Fruit fly (Drosophila melanogaster) whole organism, prepupa: ENCODE measurements around the gene CG46313.

ENCODE experiments used
- CG10631 ChIP-seq: fragments of 200-800 bp; sonication (Bioruptor generic); optimal IDR thresholded peaks from 2 replicates; lab custom pipeline; 2016; ENCODE audit warnings: missing biosample characterization, missing genetic modification characterization
- CG10669 ChIP-seq: fragments of 200-800 bp; sonication (Bioruptor generic); optimal IDR thresholded peaks from 3 replicates; lab custom pipeline; 2018; ENCODE audit warnings: missing biosample characterization, mild to moderate bottlenecking, missing genetic modification characterization, moderate library complexity
- CG11762 ChIP-seq: fragments of 200-800 bp; sonication (Bioruptor generic); optimal IDR thresholded peaks from 3 replicates; lab custom pipeline; 2016; ENCODE audit warnings: missing biosample characterization, missing genetic modification characterization; ENCODE audit not compliant: insufficient read depth
- CG11902 ChIP-seq: fragments of 200-800 bp; sonication (Bioruptor generic); optimal IDR thresholded peaks from 3 replicates; lab custom pipeline; 2016; ENCODE audit warnings: missing biosample characterization, missing genetic modification characterization
- CG15336 ChIP-seq: fragments of 200-800 bp; sonication (Bioruptor generic); IDR thresholded peaks from 2 replicates; pipeline ENCODE4 v1.3.6; 2022; ENCODE audit warnings: missing biosample characterization, missing genetic modification characterization
- CG3032 ChIP-seq: fragments of 200-800 bp; optimal IDR thresholded peaks from 2 replicates; lab custom pipeline; 2019; ENCODE audit warnings: missing biosample characterization, mild to moderate bottlenecking, missing genetic modification characterization, moderate library complexity
- CG31627 ChIP-seq: fragments of 200-800 bp; sonication (Bioruptor generic); optimal IDR thresholded peaks from 3 replicates; lab custom pipeline; 2016; ENCODE audit warnings: missing biosample characterization, missing genetic modification characterization
- CG32006 ChIP-seq: fragments of 200-800 bp; sonication (Bioruptor generic); optimal IDR thresholded peaks from 3 replicates; lab custom pipeline; 2017; ENCODE audit warnings: missing biosample characterization, mild to moderate bottlenecking, missing genetic modification characterization
- CG3919 ChIP-seq: fragments of 200-800 bp; sonication (Bioruptor generic); optimal IDR thresholded peaks from 3 replicates; lab custom pipeline; 2016; ENCODE audit warnings: missing biosample characterization, missing genetic modification characterization
- CG4318 ChIP-seq: fragments of 200-800 bp; sonication (Bioruptor generic); optimal IDR thresholded peaks from 3 replicates; lab custom pipeline; 2017; ENCODE audit warnings: missing biosample characterization, mild to moderate bottlenecking, missing genetic modification characterization
- CG6276 ChIP-seq: fragments of 200-800 bp; sonication (Bioruptor generic); optimal IDR thresholded peaks from 2 replicates; lab custom pipeline; 2017; ENCODE audit warnings: missing biosample characterization, mild to moderate bottlenecking, missing genetic modification characterization
- CG6792 ChIP-seq: fragments of 200-800 bp; sonication (Bioruptor generic); optimal IDR thresholded peaks from 3 replicates; lab custom pipeline; 2016; ENCODE audit warnings: missing biosample characterization, missing genetic modification characterization
- CG6808 ChIP-seq: fragments of 200-800 bp; sonication (Bioruptor generic); optimal IDR thresholded peaks from 3 replicates; lab custom pipeline; 2017; ENCODE audit warnings: missing biosample characterization, missing genetic modification characterization, mild to moderate bottlenecking, moderate library complexity, missing genetic modification reagents
- CG6854 ChIP-seq: fragments of 200-800 bp; sonication (Bioruptor generic); optimal IDR thresholded peaks from 2 replicates; lab custom pipeline; 2017; ENCODE audit warnings: missing biosample characterization, mild to moderate bottlenecking, missing genetic modification characterization
- CG8119 ChIP-seq: fragments of 200-800 bp; sonication (Bioruptor generic); IDR thresholded peaks from 3 replicates; pipeline ENCODE4 v1.3.6; 2022; ENCODE audit warnings: missing biosample characterization, missing genetic modification characterization
- CG8319 ChIP-seq: fragments of 200-800 bp; sonication (Bioruptor generic); optimal IDR thresholded peaks from 3 replicates; lab custom pipeline; 2016; ENCODE audit warnings: missing biosample characterization, missing genetic modification characterization
- CG8632 ChIP-seq: fragments of 200-800 bp; sonication (Bioruptor generic); optimal IDR thresholded peaks from 3 replicates; lab custom pipeline; 2016; ENCODE audit warnings: missing biosample characterization, missing genetic modification characterization
- CG9139 ChIP-seq: fragments of 200-800 bp; sonication (Bioruptor generic); optimal IDR thresholded peaks from 3 replicates; lab custom pipeline; 2017; ENCODE audit warnings: missing biosample characterization, mild to moderate bottlenecking, missing genetic modification characterization
- Eip75B ChIP-seq: fragments of 200-800 bp; sonication (Bioruptor generic); optimal IDR thresholded peaks from 3 replicates; lab custom pipeline; 2016; ENCODE audit warnings: missing biosample characterization, missing genetic modification characterization
- Eip78C ChIP-seq: fragments of 200-800 bp; sonication (Bioruptor generic); peaks from one replicate; lab custom pipeline; 2016; ENCODE audit warnings: missing biosample characterization, missing genetic modification characterization
- Ets21C ChIP-seq: fragments of 200-800 bp; sonication (Bioruptor generic); optimal IDR thresholded peaks from 3 replicates; lab custom pipeline; 2016; ENCODE audit warnings: missing biosample characterization, missing genetic modification characterization
- Ets96B ChIP-seq: fragments of 200-800 bp; optimal IDR thresholded peaks from 2 replicates; lab custom pipeline; 2019; ENCODE audit warnings: missing biosample characterization, mild to moderate bottlenecking, missing genetic modification characterization, moderate library complexity
- Gug ChIP-seq: fragments of 200-800 bp; sonication (Bioruptor generic); IDR thresholded peaks from 2 replicates; pipeline ENCODE4 v1.3.6; 2022; ENCODE audit warnings: missing biosample characterization, missing genetic modification characterization
- Hr38 ChIP-seq: sonication (Bioruptor generic); optimal IDR thresholded peaks from 2 replicates; lab custom pipeline; 2016; ENCODE audit warnings: missing biosample characterization, missing genetic modification characterization
- Hr39 ChIP-seq: fragments of 200-800 bp; sonication (Bioruptor generic); optimal IDR thresholded peaks from 2 replicates; lab custom pipeline; 2016; ENCODE audit warnings: missing biosample characterization, missing genetic modification characterization
- Hr4 ChIP-seq: fragments of 200-800 bp; sonication (Bioruptor generic); optimal IDR thresholded peaks from 3 replicates; lab custom pipeline; 2016; ENCODE audit warnings: missing biosample characterization, missing genetic modification characterization
- Lpt ChIP-seq: fragments of 200-800 bp; sonication (Bioruptor generic); optimal IDR thresholded peaks from 3 replicates; lab custom pipeline; 2016; ENCODE audit warnings: missing biosample characterization, missing genetic modification characterization
- Sox102F ChIP-seq: fragments of 200-800 bp; sonication (Bioruptor generic); optimal IDR thresholded peaks from 2 replicates; lab custom pipeline; 2016; ENCODE audit warnings: missing biosample characterization, mild to moderate bottlenecking, missing genetic modification characterization
- Sox14 ChIP-seq: fragments of 200-800 bp; sonication (Bioruptor generic); optimal IDR thresholded peaks from 3 replicates; lab custom pipeline; 2016; ENCODE audit warnings: missing biosample characterization, missing genetic modification characterization
- Sox15 ChIP-seq: fragments of 200-800 bp; sonication (Bioruptor generic); optimal IDR thresholded peaks from 3 replicates; lab custom pipeline; 2016; ENCODE audit warnings: missing biosample characterization, missing genetic modification characterization
- achi ChIP-seq: fragments of 200-800 bp; sonication (Bioruptor generic); optimal IDR thresholded peaks from 3 replicates; lab custom pipeline; 2016; ENCODE audit warnings: missing biosample characterization, missing genetic modification characterization
- acj6 ChIP-seq: fragments of 200-800 bp; sonication (Bioruptor generic); optimal IDR thresholded peaks from 3 replicates; lab custom pipeline; 2016; ENCODE audit warnings: missing biosample characterization, missing genetic modification characterization
- cyc ChIP-seq: fragments of 200-800 bp; sonication (Bioruptor generic); optimal IDR thresholded peaks from 3 replicates; lab custom pipeline; 2016; ENCODE audit warnings: missing biosample characterization, missing genetic modification characterization
- dac ChIP-seq: fragments of 200-800 bp; sonication (Bioruptor generic); optimal IDR thresholded peaks from 2 replicates; lab custom pipeline; 2017; ENCODE audit warnings: missing biosample characterization, mild to moderate bottlenecking, missing genetic modification characterization
- eg ChIP-seq: fragments of 200-800 bp; sonication (Bioruptor generic); IDR thresholded peaks from 3 replicates; pipeline ENCODE4 v1.3.6; 2022; ENCODE audit warnings: missing biosample characterization, missing genetic modification characterization
- esn ChIP-seq: fragments of 200-800 bp; sonication (Bioruptor generic); optimal IDR thresholded peaks from 2 replicates; lab custom pipeline; 2016; ENCODE audit warnings: missing biosample characterization, mild to moderate bottlenecking, missing genetic modification characterization, moderate library complexity
- fd59A ChIP-seq: fragments of 200-800 bp; sonication (Bioruptor generic); optimal IDR thresholded peaks from 2 replicates; lab custom pipeline; 2017; ENCODE audit warnings: missing biosample characterization, mild to moderate bottlenecking, missing genetic modification characterization, missing genetic modification reagents
- lz ChIP-seq: fragments of 200-800 bp; sonication (Bioruptor generic); optimal IDR thresholded peaks from 3 replicates; lab custom pipeline; 2016; ENCODE audit warnings: missing biosample characterization, missing genetic modification characterization
- net ChIP-seq: fragments of 200-800 bp; sonication (Bioruptor generic); optimal IDR thresholded peaks from 3 replicates; lab custom pipeline; 2016; ENCODE audit warnings: missing biosample characterization, missing genetic modification characterization
- pdm3 ChIP-seq: fragments of 200-800 bp; sonication (Bioruptor generic); optimal IDR thresholded peaks from 3 replicates; lab custom pipeline; 2016; ENCODE audit warnings: missing biosample characterization, missing genetic modification characterization
- salr ChIP-seq, 2 experiments: fragments of 200-800 bp; sonication (Bioruptor generic); optimal IDR thresholded peaks; 3 replicates each; lab custom pipeline; 2016 to 2018; ENCODE audit warnings: missing biosample characterization in 2 of 2, missing genetic modification characterization in 2 of 2, mild to moderate bottlenecking in 1 of 2
- ss ChIP-seq, 2 experiments: fragments of 200-800 bp; sonication (Bioruptor generic); optimal IDR thresholded peaks; 2 replicates in 1 of 2; 3 replicates in 1 of 2; lab custom pipeline; 2017 to 2018; ENCODE audit warnings: mild to moderate bottlenecking in 2 of 2, missing biosample characterization in 2 of 2, missing genetic modification characterization in 2 of 2, moderate library complexity in 1 of 2
- svp ChIP-seq: fragments of 200-800 bp; sonication (Bioruptor generic); peaks from one replicate; lab custom pipeline; 2016; ENCODE audit warnings: missing biosample characterization, missing genetic modification characterization

CG46313 gene

dm6 chr3R:26937423-26937822, 40.9 kb upstream of the CG46313 start:
- TF ChIP-seq CG6276 (GFP tag; lab: Kevin White, UChicago), result peak; percentile 50
- no peak for TF ChIP-seq CG11762 (GFP tag; lab: Kevin White, UChicago)
- peak; percentile 41 for TF ChIP-seq CG10669
- TF ChIP-seq Hr38 (GFP tag; lab: Kevin White, UChicago), result no peak
- TF ChIP-seq esn, result peak; percentile 40
- peak; percentile 11 for TF ChIP-seq Ets96B (tag; lab: Kevin White, UChicago)
- no peak for TF ChIP-seq CG9139 (GFP tag; lab: Kevin White, UChicago)
- TF ChIP-seq CG3032 (tag; lab: Kevin White, UChicago), result peak; percentile 20
- peak; percentile 20 for TF ChIP-seq CG6792 (GFP tag; lab: Kevin White, UChicago)
- TF ChIP-seq CG4318 (GFP tag; lab: Kevin White, UChicago), result peak; percentile 31
- peak; percentile 48 for TF ChIP-seq CG31627
- peak; percentile 51 for TF ChIP-seq pdm3 (GFP tag; lab: Kevin White, UChicago)
- no peak for TF ChIP-seq fd59A (GFP tag; lab: Kevin White, UChicago)
- TF ChIP-seq CG6808, result peak; percentile 27
- TF ChIP-seq Hr39 (GFP tag; lab: Kevin White, UChicago), result peak; percentile 62
- peak; percentile 36 for TF ChIP-seq cyc (GFP tag; lab: Kevin White, UChicago)
- peak; percentile 51; the same call in 1 of the 3 replicates for TF ChIP-seq CG8119 (GFP tag; lab: Robert Waterston, UW)
- TF ChIP-seq Gug (GFP tag; lab: Robert Waterston, UW), result no peak
- TF ChIP-seq CG8319 (GFP tag; lab: Kevin White, UChicago), result peak; percentile 17
- TF ChIP-seq lz (GFP tag; lab: Kevin White, UChicago), result peak; percentile 26
- peak; percentile 63 for TF ChIP-seq Hr4
- peak; percentile 24 for TF ChIP-seq Sox15 (GFP tag; lab: Kevin White, UChicago)
- peak; percentile 25 for TF ChIP-seq Ets21C (GFP tag; lab: Kevin White, UChicago)
- no peak for TF ChIP-seq ss (GFP tag; optimal IDR thresholded peaks at IDR 0.05; lab: Kevin White, UChicago)
- peak; percentile 17 for TF ChIP-seq Lpt
- TF ChIP-seq dac (GFP tag; lab: Kevin White, UChicago), result peak; percentile 5
- TF ChIP-seq CG15336 (GFP tag; lab: Robert Waterston, UW), result 0 out of 2 replicates have a peak, but pooled peaks have one; percentile 38
- peak; percentile 28 for TF ChIP-seq CG11902 (GFP tag; lab: Kevin White, UChicago)
- TF ChIP-seq svp (GFP tag; lab: Kevin White, UChicago), result no peak
- TF ChIP-seq Eip75B, result peak; percentile 24
- TF ChIP-seq CG10631 (GFP tag; lab: Kevin White, UChicago), result peak; percentile 11
- no peak for TF ChIP-seq Sox102F (GFP tag; lab: Kevin White, UChicago)
- peak; percentile 74 for TF ChIP-seq CG32006 (GFP tag; lab: Kevin White, UChicago)
- TF ChIP-seq net, result peak; percentile 45
- peak; percentile 45 for TF ChIP-seq acj6 (GFP tag; lab: Kevin White, UChicago)
- TF ChIP-seq eg, result 0 out of 3 replicates have a peak, but pooled peaks have one; percentile 30
- TF ChIP-seq salr (GFP tag; optimal IDR thresholded peaks at IDR 0.05; lab: Kevin White, UChicago), result peak in 1 of 2 experiments; percentile 51
- peak; percentile 84 for TF ChIP-seq Eip78C (GFP tag; lab: Kevin White, UChicago)
- TF ChIP-seq CG3919 (GFP tag; lab: Kevin White, UChicago), result peak; percentile 56
- TF ChIP-seq CG8632 (GFP tag; lab: Kevin White, UChicago), result no peak
- TF ChIP-seq achi (GFP tag; lab: Kevin White, UChicago), result peak; percentile 46
- TF ChIP-seq Sox14 (GFP tag; lab: Kevin White, UChicago), result peak; percentile 55
- TF ChIP-seq CG6854 (GFP tag; lab: Kevin White, UChicago), result no peak
